Fruit fly (Drosophila melanogaster) whole organism, wandering third instar larva: ENCODE measurements around the gene Rsbp15.

Experiments used
- Hnf4 ChIP-seq: fragments of 200-800 bp; sonication (Bioruptor generic); optimal IDR thresholded peaks from 2 replicates; lab custom pipeline; 2016; ENCODE audit warnings: missing biosample characterization, mild to moderate bottlenecking, missing genetic modification characterization
- Myc ChIP-seq: fragments of >200 bp; optimal IDR thresholded peaks from 2 replicates; lab custom pipeline; 2017
- N ChIP-seq: fragments of >200 bp; optimal IDR thresholded peaks from 2 replicates; lab custom pipeline; 2018; ENCODE audit warnings: missing biosample characterization, missing external identifiers, missing genetic modification characterization
- OdsH ChIP-seq: fragments of 200-800 bp; sonication (Bioruptor generic); optimal IDR thresholded peaks from 2 replicates; lab custom pipeline; 2016; ENCODE audit warnings: missing biosample characterization, mild to moderate bottlenecking, missing genetic modification characterization
- foxo ChIP-seq, 2 experiments: fragments of 200-800 bp; sonication (Bioruptor generic); optimal IDR thresholded peaks; 2 replicates in 1 of 2; 3 replicates in 1 of 2; lab custom pipeline; 2016 to 2017; ENCODE audit warnings: missing biosample characterization in 2 of 2, missing genetic modification characterization in 2 of 2
- fru ChIP-seq: fragments of 200-800 bp; sonication (Bioruptor generic); optimal IDR thresholded peaks from 3 replicates; lab custom pipeline; 2016; ENCODE audit warnings: missing biosample characterization, mild to moderate bottlenecking, missing genetic modification characterization
- h ChIP-seq: fragments of 200-800 bp; sonication (Bioruptor generic); optimal IDR thresholded peaks from 3 replicates; lab custom pipeline; 2016; ENCODE audit warnings: missing biosample characterization, mild to moderate bottlenecking, missing genetic modification characterization
- jim ChIP-seq: fragments of 175-275, 200-325 bp; sonication (Bioruptor generic); optimal IDR thresholded peaks from 2 replicates; lab custom pipeline; 2016; ENCODE audit warnings: missing biosample characterization, mild to moderate bottlenecking, missing genetic modification characterization
- lola ChIP-seq: fragments of >200 bp; optimal IDR thresholded peaks from 2 replicates; lab custom pipeline; 2017; ENCODE audit warnings: missing biosample characterization, missing genetic modification characterization
- pan ChIP-seq: fragments of >200 bp; optimal IDR thresholded peaks from 2 replicates; lab custom pipeline; 2017
- psq ChIP-seq: fragments of 200-800 bp; sonication (Bioruptor generic); optimal IDR thresholded peaks from 3 replicates; lab custom pipeline; 2017; ENCODE audit warnings: missing biosample characterization, mild to moderate bottlenecking, missing genetic modification characterization, moderate library complexity
- sage ChIP-seq: fragments of 200-800 bp; sonication (Bioruptor generic); optimal IDR thresholded peaks from 2 replicates; lab custom pipeline; 2016; ENCODE audit warnings: missing biosample characterization, mild to moderate bottlenecking, missing genetic modification characterization
- sv ChIP-seq: fragments of 200-800 bp; sonication (Bioruptor generic); optimal IDR thresholded peaks from 3 replicates; lab custom pipeline; 2016; ENCODE audit warnings: missing biosample characterization, missing genetic modification characterization
- usp ChIP-seq: fragments of >200 bp; optimal IDR thresholded peaks from 2 replicates; lab custom pipeline; 2017; ENCODE audit warnings: missing biosample characterization, missing genetic modification characterization

dm6 chr3R:12214201-12214600 lies 8.0 kb upstream of the Rsbp15 start, which contains the start of gene CG14742:
- TF ChIP-seq usp (GFP tag; lab: Kevin White, UChicago) (no peak), Myc (lab: Kevin White, UChicago) (no peak), pan (lab: Kevin White, UChicago) (no peak), sv (GFP tag; lab: Kevin White, UChicago) (no peak), lola (no peak), jim (GFP tag; lab: Kevin White, UChicago) (no peak), psq (GFP tag; lab: Kevin White, UChicago) (no peak), N (no peak), sage (GFP tag; lab: Kevin White, UChicago) (no peak), fru (GFP tag; lab: Kevin White, UChicago) (no peak), foxo (GFP tag; optimal IDR thresholded peaks at IDR 0.05; lab: Kevin White, UChicago) (no peak), OdsH (GFP tag; lab: Kevin White, UChicago) (no peak), Hnf4 (GFP tag; lab: Kevin White, UChicago) (no peak), h (no peak)
